Fruit fly (Drosophila melanogaster): ENCODE data around the gene ATPsyndelta.

Gene ATPsyndelta

DNA sequence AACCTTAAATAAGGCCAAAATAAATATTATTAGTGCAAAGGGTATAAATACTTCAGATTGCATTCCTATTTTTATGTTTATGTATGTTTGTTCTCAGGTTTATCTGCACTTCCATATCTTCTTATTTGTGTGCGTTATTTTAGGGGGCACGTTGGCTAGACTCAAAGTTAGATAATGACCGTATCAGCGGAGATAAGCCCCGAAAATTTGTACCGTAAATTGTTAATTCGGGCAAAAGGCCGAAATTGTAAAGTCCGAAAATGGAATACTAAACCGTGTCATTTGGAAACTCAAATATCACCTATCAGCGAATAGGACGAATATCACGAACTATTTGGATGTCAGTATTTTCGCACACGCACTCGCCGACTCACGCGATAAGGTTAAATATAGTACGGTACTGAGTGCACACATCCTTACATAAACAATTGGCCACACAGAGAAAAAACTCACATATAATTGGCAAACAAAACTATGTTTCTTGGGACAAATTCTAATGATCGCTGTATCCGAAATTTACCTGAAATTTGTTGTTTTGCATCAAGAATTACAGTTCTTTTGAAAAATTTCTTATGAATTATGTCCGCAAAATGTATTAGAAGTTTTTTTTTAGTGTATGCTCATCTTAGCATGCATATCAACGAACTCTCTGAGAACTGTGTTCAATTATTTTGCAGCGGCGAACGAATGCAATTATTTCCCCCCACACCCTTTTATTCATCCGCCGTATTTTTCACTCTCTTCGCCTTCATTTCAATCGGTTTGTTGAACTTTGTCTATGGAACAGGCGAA lies 50.6 kb downstream of the ATPsyndelta start, which contains the start of gene Hk (continued):
- TF ChIP-seq eve (GFP tag; optimal IDR thresholded peaks at IDR 0.05) (peak in 1 of 2 experiments; percentile 21), Dp (GFP tag; optimal IDR thresholded peaks at IDR 0.05) (no peak), so (GFP tag; IDR thresholded peaks at IDR 0.05) (no peak), CG30403 (GFP tag; optimal IDR thresholded peaks at IDR 0.05) (peak; percentile 45), Lim3 (GFP tag; IDR thresholded peaks at IDR 0.05) (no peak), lola (GFP tag; optimal IDR thresholded peaks at IDR 0.05) (no peak), CG7556 (GFP tag; optimal IDR thresholded peaks at IDR 0.05) (peak; percentile 3), jing (GFP tag; optimal IDR thresholded peaks at IDR 0.05) (no peak), CG13775 (GFP tag; optimal IDR thresholded peaks at IDR 0.05) (peak; percentile 55), CG2678 (tag; optimal IDR thresholded peaks at IDR 0.05) (peak; percentile 57), Xrp1 (GFP tag; IDR thresholded peaks at IDR 0.05) (no peak), CG9727 (GFP tag; optimal IDR thresholded peaks at IDR 0.05) (peak; percentile 61), bsh (GFP tag; optimal IDR thresholded peaks at IDR 0.05) (peak in 1 of 2 experiments; percentile 73), dmrt99B (tag; optimal IDR thresholded peaks at IDR 0.05) (peak; percentile 25), Dip3 (GFP tag; optimal IDR thresholded peaks at IDR 0.05) (peak; percentile 41), toy (GFP tag; IDR thresholded peaks at IDR 0.05) (no peak), CG16863 (GFP tag; optimal IDR thresholded peaks at IDR 0.05) (no peak), NC2β (GFP tag; optimal IDR thresholded peaks at IDR 0.05) (no peak), CG9609 (GFP tag; optimal IDR thresholded peaks at IDR 0.05) (peak; percentile 34), odd (GFP tag; optimal IDR thresholded peaks at IDR 0.05) (no peak), CG32767 (GFP tag; IDR thresholded peaks at IDR 0.05) (no peak), cas (GFP tag; IDR thresholded peaks at IDR 0.05) (no peak), Xbp1 (GFP tag; optimal IDR thresholded peaks at IDR 0.05) (peak; percentile 34), CG42726 (GFP tag; IDR thresholded peaks at IDR 0.05; ENCODE audit: partially characterized antibody) (no peak), Gsc (GFP tag; IDR thresholded peaks at IDR 0.05) (no peak), CG18619 (GFP tag; optimal IDR thresholded peaks at IDR 0.05) (peak; percentile 43), CG10366 (GFP tag; IDR thresholded peaks at IDR 0.05) (peak; percentile 35), BEAF-32 (GFP tag; optimal IDR thresholded peaks at IDR 0.05) (no peak), Hr78 (GFP tag; optimal IDR thresholded peaks at IDR 0.05) (no peak), sc (optimal IDR thresholded peaks at IDR 0.05) (no peak), sc (GFP tag; optimal IDR thresholded peaks at IDR 0.05) (no peak), CG4854 (GFP tag; optimal IDR thresholded peaks at IDR 0.05) (no peak), dimm (GFP tag; IDR thresholded peaks at IDR 0.05) (no peak), Ptx1 (GFP tag; IDR thresholded peaks at IDR 0.05) (peak; percentile 34; the same call in 1 of the 2 replicates), CG12155 (GFP tag; optimal IDR thresholded peaks at IDR 0.05) (peak; percentile 54), kni (GFP tag; optimal IDR thresholded peaks at IDR 0.05) (no peak), seq (GFP tag; IDR thresholded peaks at IDR 0.05) (0 out of 2 replicates have a peak, but pooled peaks have one; percentile 24), pum (GFP tag; optimal IDR thresholded peaks at IDR 0.05) (peak; percentile 8), Chrac-16 (GFP tag; optimal IDR thresholded peaks at IDR 0.05) (peak; percentile 6), corto (GFP tag; optimal IDR thresholded peaks at IDR 0.05) (peak; percentile 16), CG2116 (GFP tag; optimal IDR thresholded peaks at IDR 0.05) (no peak), ab (GFP tag; optimal IDR thresholded peaks at IDR 0.05) (no peak), PHDP (tag; optimal IDR thresholded peaks at IDR 0.05) (peak; percentile 40), CG14860 (GFP tag; IDR thresholded peaks at IDR 0.05; ENCODE audit: partially characterized antibody) (no peak), stc (GFP tag; IDR thresholded peaks at IDR 0.05) (no peak), E2f2 (GFP tag; IDR thresholded peaks at IDR 0.05) (no peak; the same call in 1 of the 2 replicates), Ets65A (GFP tag) (peak; percentile 70), zf30C (GFP tag; optimal IDR thresholded peaks at IDR 0.05) (peak; percentile 57), CG18011 (GFP tag; optimal IDR thresholded peaks at IDR 0.05) (no peak)

Measured in whole organism, embryonic.